Fruit fly (Drosophila melanogaster) whole organism: ENCODE data around the gene CG34281.

ENCODE experiments used
- CG8478 ChIP-seq: fragments of >200 bp; optimal IDR thresholded peaks from 2 replicates; lab custom pipeline; 2018; ENCODE audit warnings: inconsistent platforms
- Dll ChIP-seq: fragments of >200 bp; optimal IDR thresholded peaks from 2 replicates; lab custom pipeline; 2017
- EcR ChIP-seq, 2 experiments: fragments of >200 bp; optimal IDR thresholded peaks; 2 replicates each; lab custom pipeline; 2017; ENCODE audit warnings: missing biosample characterization in 2 of 2, missing genetic modification characterization in 2 of 2, missing genetic modification reagents in 2 of 2
- pan ChIP-seq: fragments of >200 bp; optimal IDR thresholded peaks from 2 replicates; lab custom pipeline; 2017
- psq ChIP-seq: fragments of >200 bp; optimal IDR thresholded peaks from 2 replicates; lab custom pipeline; 2017
- usp ChIP-seq: fragments of >200 bp; optimal IDR thresholded peaks from 2 replicates; lab custom pipeline; 2017; ENCODE audit warnings: missing biosample characterization, missing genetic modification characterization, mixed read lengths

DNA sequence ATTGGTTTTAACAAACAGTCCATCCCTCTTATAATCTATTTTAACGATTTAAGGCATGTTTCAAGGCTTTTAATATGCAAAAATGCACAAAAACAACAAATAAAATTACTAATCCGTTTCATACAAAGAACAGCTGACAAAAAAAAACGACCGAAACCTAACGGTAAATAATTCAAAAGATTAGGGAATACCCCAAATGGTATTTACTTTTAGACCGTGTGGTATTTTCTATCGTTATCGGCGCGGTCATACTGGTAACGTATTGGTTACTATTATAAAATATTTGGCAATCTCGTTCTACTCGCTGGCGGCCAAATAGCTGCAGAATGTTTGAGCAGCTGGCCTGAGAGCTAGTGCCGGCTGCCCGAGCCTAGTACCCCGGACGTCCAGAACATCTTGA lies 6.8 kb upstream of the CG34281 start, which contains the start of gene sll:
- TF ChIP-seq EcR (GFP tag; optimal IDR thresholded peaks at IDR 0.05; lab: Kevin White, UChicago) (no peak), psq (lab: Kevin White, UChicago) (no peak), Dll (no peak), CG8478 (no peak), pan (lab: Kevin White, UChicago) (no peak), usp (GFP tag; lab: Kevin White, UChicago) (no peak)
